Fruit fly (Drosophila melanogaster) whole organism, embryonic: ENCODE data around the gene CG32845.

Experiments used
- Antp ChIP-seq: fragments of 200-800 bp; sonication (Bioruptor generic); optimal IDR thresholded peaks from 3 replicates; lab custom pipeline; 2016; ENCODE audit warnings: missing biosample characterization, missing genetic modification characterization
- Asciz ChIP-seq: fragments of 200-800 bp; sonication (Bioruptor generic); optimal IDR thresholded peaks from 2 replicates; lab custom pipeline; 2017; ENCODE audit warnings: missing biosample characterization, mild to moderate bottlenecking, missing genetic modification characterization, missing genetic modification reagents
- BEAF-32 ChIP-seq: fragments of 200-800 bp; sonication (Bioruptor generic); optimal IDR thresholded peaks from 3 replicates; lab custom pipeline; 2017; ENCODE audit warnings: missing biosample characterization, missing genetic modification characterization, mild to moderate bottlenecking, moderate library complexity, missing genetic modification reagents
- CG10267 ChIP-seq: fragments of 200-800 bp; sonication (Bioruptor generic); optimal IDR thresholded peaks from 2 replicates; lab custom pipeline; 2018; ENCODE audit warnings: missing biosample characterization, mild to moderate bottlenecking, missing genetic modification characterization, moderate library complexity
- CG10274 ChIP-seq: fragments of 200-800 bp; sonication (Bioruptor generic); optimal IDR thresholded peaks from 3 replicates; lab custom pipeline; 2017; ENCODE audit warnings: missing biosample characterization, mild to moderate bottlenecking, missing genetic modification characterization
- CG12071 ChIP-seq: fragments of 200-800 bp; sonication (Bioruptor generic); optimal IDR thresholded peaks from 3 replicates; lab custom pipeline; 2018; ENCODE audit warnings: missing biosample characterization, mild to moderate bottlenecking, missing genetic modification characterization
- CG12299 ChIP-seq: fragments of 200-800 bp; sonication (Bioruptor generic); optimal IDR thresholded peaks from 2 replicates; lab custom pipeline; 2018; ENCODE audit warnings: missing biosample characterization, mild to moderate bottlenecking, missing genetic modification characterization
- CG13424 ChIP-seq: fragments of 200-800 bp; sonication (Bioruptor generic); optimal IDR thresholded peaks from 2 replicates; lab custom pipeline; 2019; ENCODE audit warnings: missing biosample characterization, mild to moderate bottlenecking, missing genetic modification characterization, moderate library complexity
- CG30403 ChIP-seq: fragments of 200-800 bp; sonication (Bioruptor generic); optimal IDR thresholded peaks from 3 replicates; lab custom pipeline; 2016; ENCODE audit warnings: missing biosample characterization, missing genetic modification characterization
- CG34224 ChIP-seq: fragments of 200-800 bp; sonication (Bioruptor generic); IDR thresholded peaks from 3 replicates; pipeline ENCODE4 v1.3.6; 2022; ENCODE audit warnings: missing biosample characterization, missing genetic modification characterization; ENCODE audit not compliant: partially characterized antibody
- CG3847 ChIP-seq: fragments of 200-800 bp; sonication (Bioruptor generic); IDR thresholded peaks from 2 replicates; pipeline ENCODE4 v1.3.6; 2022; ENCODE audit warnings: missing biosample characterization, missing genetic modification characterization
- CG4820 ChIP-seq: fragments of 200-800 bp; sonication (Bioruptor generic); optimal IDR thresholded peaks from 3 replicates; lab custom pipeline; 2016; ENCODE audit warnings: missing biosample characterization, missing genetic modification characterization
- CG6254 ChIP-seq: fragments of 200-800 bp; sonication (Bioruptor generic); optimal IDR thresholded peaks from 3 replicates; lab custom pipeline; 2017; ENCODE audit warnings: mild to moderate bottlenecking, missing biosample characterization, missing genetic modification reagents, missing genetic modification characterization
- CG6683 ChIP-seq: fragments of 200-800 bp; sonication (Bioruptor generic); optimal IDR thresholded peaks from 2 replicates; lab custom pipeline; 2017; ENCODE audit warnings: missing biosample characterization, mild to moderate bottlenecking, missing genetic modification characterization, missing genetic modification reagents
- CG9215 ChIP-seq: fragments of 200-800 bp; sonication (Bioruptor generic); IDR thresholded peaks from 2 replicates; pipeline ENCODE4 v1.3.6; 2022; ENCODE audit warnings: missing biosample characterization, missing genetic modification characterization
- CkIIα-i1 ChIP-seq: fragments of 200-800 bp; sonication (Bioruptor generic); IDR thresholded peaks from 2 replicates; pipeline ENCODE4 v1.3.6; 2022; ENCODE audit warnings: missing biosample characterization, missing genetic modification characterization
- Eip74EF ChIP-seq, 2 experiments: fragments of 200-800 bp in 1 of 2; fragments of >200 bp in 1 of 2; sonication (Bioruptor generic) in 1 of 2; optimal IDR thresholded peaks; 2 replicates each; lab custom pipeline; 2017 to 2019; ENCODE audit warnings: missing biosample characterization in 2 of 2, missing genetic modification characterization in 2 of 2, mild to moderate bottlenecking in 1 of 2, moderate library complexity in 1 of 2
- Fer1 ChIP-seq: fragments of 200-800 bp; sonication (Bioruptor generic); optimal IDR thresholded peaks from 2 replicates; lab custom pipeline; 2017; ENCODE audit warnings: missing biosample characterization, mild to moderate bottlenecking, missing genetic modification characterization
- Hmx ChIP-seq: fragments of 200-800 bp; sonication (Bioruptor generic); optimal IDR thresholded peaks from 2 replicates; lab custom pipeline; 2016; ENCODE audit warnings: missing biosample characterization, missing genetic modification characterization
- NC2α ChIP-seq: fragments of 200-800 bp; sonication (Bioruptor generic); optimal IDR thresholded peaks from 2 replicates; lab custom pipeline; 2016; ENCODE audit warnings: missing biosample characterization, missing genetic modification characterization
- Rfx ChIP-seq: fragments of 200-800 bp; sonication (Bioruptor generic); IDR thresholded peaks from 2 replicates; pipeline ENCODE4 v1.3.6; 2022; ENCODE audit warnings: missing biosample characterization, missing genetic modification characterization
- Side ChIP-seq: fragments of 200-800 bp; sonication (Bioruptor generic); optimal IDR thresholded peaks from 2 replicates; lab custom pipeline; 2016; ENCODE audit warnings: missing biosample characterization, missing genetic modification characterization
- Spps ChIP-seq: fragments of 200-800 bp; sonication (Bioruptor generic); optimal IDR thresholded peaks from 2 replicates; lab custom pipeline; 2018; ENCODE audit warnings: missing biosample characterization, mild to moderate bottlenecking, missing genetic modification characterization
- Ssrp ChIP-seq: fragments of 200-800 bp; sonication (Bioruptor generic); optimal IDR thresholded peaks from 2 replicates; lab custom pipeline; 2018; ENCODE audit warnings: missing biosample characterization, mild to moderate bottlenecking, missing genetic modification characterization, moderate library complexity
- Trl ChIP-seq, 3 experiments: fragments of >200 bp in 2 of 3; fragments of 200-800 bp in 1 of 3; sonication (Bioruptor generic) in 1 of 3; optimal IDR thresholded peaks; 2 replicates in 1 of 3; 3 replicates in 2 of 3; lab custom pipeline; 2016 to 2017; ENCODE audit warnings: missing biosample characterization in 1 of 3, missing genetic modification characterization in 1 of 3
- YL-1 ChIP-seq: fragments of 200-800 bp; sonication (Bioruptor generic); optimal IDR thresholded peaks from 3 replicates; lab custom pipeline; 2017; ENCODE audit warnings: missing biosample characterization, mild to moderate bottlenecking, missing genetic modification characterization
- ase ChIP-seq: fragments of 200-800 bp; sonication (Bioruptor generic); IDR thresholded peaks from 3 replicates; pipeline ENCODE4 v1.3.6; 2022; ENCODE audit warnings: missing biosample characterization, missing genetic modification characterization
- bcd ChIP-seq: fragments of 200-800 bp; sonication (Bioruptor generic); optimal IDR thresholded peaks from 2 replicates; lab custom pipeline; 2017; ENCODE audit warnings: missing biosample characterization, mild to moderate bottlenecking, missing genetic modification characterization
- ci ChIP-seq: fragments of 200-800 bp; sonication (Bioruptor generic); IDR thresholded peaks from 3 replicates; pipeline ENCODE4 v1.3.6; 2022; ENCODE audit warnings: missing biosample characterization, missing genetic modification characterization
- eyg ChIP-seq: fragments of 200-800 bp; sonication (Bioruptor generic); optimal IDR thresholded peaks from 3 replicates; lab custom pipeline; 2016; ENCODE audit warnings: missing biosample characterization, missing genetic modification characterization
- kay ChIP-seq: fragments of 200-800 bp; sonication (Bioruptor generic); optimal IDR thresholded peaks from 2 replicates; lab custom pipeline; 2016; ENCODE audit warnings: missing biosample characterization, missing genetic modification characterization
- klu ChIP-seq: fragments of 200-800 bp; sonication (Bioruptor generic); IDR thresholded peaks from 2 replicates; pipeline ENCODE4 v1.3.6; 2022; ENCODE audit warnings: missing biosample characterization, missing genetic modification characterization
- kni ChIP-seq: fragments of 200-800 bp; sonication (Bioruptor generic); optimal IDR thresholded peaks from 3 replicates; lab custom pipeline; 2017; ENCODE audit warnings: mild to moderate bottlenecking, missing biosample characterization, missing genetic modification reagents, missing genetic modification characterization
- peb ChIP-seq: fragments of 200-800 bp; sonication (Bioruptor generic); IDR thresholded peaks from 2 replicates; pipeline ENCODE4 v1.3.6; 2022; ENCODE audit warnings: missing biosample characterization, missing genetic modification characterization
- pho ChIP-seq: fragments of 200-800 bp; sonication (Bioruptor generic); optimal IDR thresholded peaks from 2 replicates; lab custom pipeline; 2016; ENCODE audit warnings: missing biosample characterization, missing genetic modification characterization
- phol ChIP-seq: fragments of 200-800 bp; sonication (Bioruptor generic); optimal IDR thresholded peaks from 3 replicates; lab custom pipeline; 2018; ENCODE audit warnings: missing biosample characterization, mild to moderate bottlenecking, missing genetic modification characterization, moderate library complexity
- ranshi ChIP-seq: fragments of 200-800 bp; sonication (Bioruptor generic); IDR thresholded peaks from 2 replicates; pipeline ENCODE4 v1.3.6; 2022; ENCODE audit warnings: missing biosample characterization, missing genetic modification characterization
- sc ChIP-seq, 3 experiments: fragments of >200 bp in 2 of 3; fragments of 200-800 bp in 1 of 3; sonication (Bioruptor generic) in 1 of 3; optimal IDR thresholded peaks; 2 replicates in 2 of 3; 3 replicates in 1 of 3; lab custom pipeline; 2017; ENCODE audit warnings: mild to moderate bottlenecking in 1 of 3, missing biosample characterization in 1 of 3, missing genetic modification characterization in 1 of 3, missing genetic modification reagents in 1 of 3
- schlank ChIP-seq: fragments of 200-800 bp; sonication (Bioruptor generic); optimal IDR thresholded peaks from 2 replicates; lab custom pipeline; 2018; ENCODE audit warnings: missing biosample characterization, mild to moderate bottlenecking, missing genetic modification characterization
- sisA ChIP-seq: fragments of 200-800 bp; sonication (Bioruptor generic); IDR thresholded peaks from 2 replicates; pipeline ENCODE4 v1.3.6; 2022; ENCODE audit warnings: missing biosample characterization, missing genetic modification characterization
- slou ChIP-seq: fragments of 200-800 bp; sonication (Bioruptor generic); optimal IDR thresholded peaks from 3 replicates; lab custom pipeline; 2016; ENCODE audit warnings: missing biosample characterization, missing genetic modification characterization
- sug ChIP-seq: fragments of 200-800 bp; optimal IDR thresholded peaks from 2 replicates; lab custom pipeline; 2019; ENCODE audit warnings: missing biosample characterization, mild to moderate bottlenecking, missing genetic modification characterization, moderate library complexity
- tin ChIP-seq: fragments of 200-800 bp; sonication (Bioruptor generic); optimal IDR thresholded peaks from 3 replicates; lab custom pipeline; 2016; ENCODE audit warnings: missing biosample characterization, missing genetic modification characterization
- usp ChIP-seq: fragments of >200 bp; optimal IDR thresholded peaks from 2 replicates; lab custom pipeline; 2017; ENCODE audit warnings: missing biosample characterization, missing genetic modification characterization

The CG32845 gene

dm6 chr3L:224004-224951 is 48.9 kb downstream of the CG32845 start (continued):
- TF ChIP-seq CG30403 (GFP tag; lab: Kevin White, UChicago) (no peak), tin (GFP tag; lab: Kevin White, UChicago) (no peak), Spps (tag; lab: Kevin White, UChicago) (no peak), pho (peak; percentile 34), eyg (no peak), Ssrp (tag; lab: Kevin White, UChicago) (peak; percentile 57)

- TF ChIP-seq NC2α (GFP tag; lab: Kevin White, UChicago) (no peak), ci (GFP tag; lab: Robert Waterston, UW) (peak; percentile 64), Eip74EF (GFP tag; optimal IDR thresholded peaks at IDR 0.05; lab: Kevin White, UChicago) (no peak), bcd (GFP tag; lab: Kevin White, UChicago) (peak; percentile 86), ranshi (GFP tag; lab: Robert Waterston, UW) (peak; percentile 80), BEAF-32 (GFP tag; lab: Kevin White, UChicago) (peak; percentile 37), sisA (GFP tag; lab: Robert Waterston, UW) (peak; percentile 79), Hmx (GFP tag; lab: Kevin White, UChicago) (peak; percentile 75), sug (peak; percentile 92), peb (GFP tag; lab: Robert Waterston, UW) (peak; percentile 63), CG4820 (GFP tag; lab: Kevin White, UChicago) (peak; percentile 81), kay (GFP tag; lab: Kevin White, UChicago) (peak; percentile 68), CG12299 (tag; lab: Kevin White, UChicago) (peak; percentile 35), Trl (optimal IDR thresholded peaks at IDR 0.05; lab: Kevin White, UChicago) (no peak), Trl (GFP tag; optimal IDR thresholded peaks at IDR 0.05; lab: Kevin White, UChicago) (peak; percentile 70), sc (optimal IDR thresholded peaks at IDR 0.05; lab: Kevin White, UChicago) (no peak), sc (GFP tag; optimal IDR thresholded peaks at IDR 0.05; lab: Kevin White, UChicago) (peak; percentile 75), kni (GFP tag; lab: Kevin White, UChicago) (peak; percentile 29), Rfx (GFP tag; lab: Robert Waterston, UW) (peak; percentile 94), CG13424 (tag; lab: Kevin White, UChicago) (peak; percentile 87), YL-1 (GFP tag; lab: Kevin White, UChicago) (no peak), CG9215 (GFP tag; lab: Robert Waterston, UW) (peak; percentile 87), CG6683 (GFP tag; lab: Kevin White, UChicago) (peak; percentile 13), Asciz (peak; percentile 64), Side (GFP tag; lab: Kevin White, UChicago) (peak; percentile 57), usp (GFP tag; lab: Kevin White, UChicago) (no peak), CG3847 (peak; percentile 87), CG12071 (GFP tag; lab: Kevin White, UChicago) (peak; percentile 70), schlank (tag; lab: Kevin White, UChicago) (peak; percentile 73), CG10274 (GFP tag; lab: Kevin White, UChicago) (peak; percentile 75), ase (GFP tag; lab: Robert Waterston, UW) (peak; percentile 71), klu (GFP tag; lab: Robert Waterston, UW) (peak; percentile 71; the same call in 1 of the 2 replicates), CG10267 (tag; lab: Kevin White, UChicago) (peak; percentile 74), CG34224 (GFP tag; lab: Robert Waterston, UW) (no peak), slou (GFP tag; lab: Kevin White, UChicago) (peak; percentile 76), Antp (GFP tag; lab: Kevin White, UChicago) (peak; percentile 80), Fer1 (GFP tag; lab: Kevin White, UChicago) (peak; percentile 55), phol (tag; lab: Kevin White, UChicago) (peak; percentile 90), CG6254 (GFP tag; lab: Kevin White, UChicago) (peak; percentile 33), CkIIα-i1 (GFP tag; lab: Robert Waterston, UW) (0 out of 2 replicates have a peak, but pooled peaks have one; percentile 11)
Observed at dm6 chr3L:223019-223902, 49.9 kb downstream of the CG32845 start, which contains the start of the genes pyx and CG33229. TSS of gene pyx (minus strand) at chr3L:223069. TSS of gene CG33229 (plus strand) at chr3L:223852.
